Worm (Caenorhabditis elegans): ENCODE measurements around the gene Y49E10.29.

The Y49E10.29 gene

DNA sequence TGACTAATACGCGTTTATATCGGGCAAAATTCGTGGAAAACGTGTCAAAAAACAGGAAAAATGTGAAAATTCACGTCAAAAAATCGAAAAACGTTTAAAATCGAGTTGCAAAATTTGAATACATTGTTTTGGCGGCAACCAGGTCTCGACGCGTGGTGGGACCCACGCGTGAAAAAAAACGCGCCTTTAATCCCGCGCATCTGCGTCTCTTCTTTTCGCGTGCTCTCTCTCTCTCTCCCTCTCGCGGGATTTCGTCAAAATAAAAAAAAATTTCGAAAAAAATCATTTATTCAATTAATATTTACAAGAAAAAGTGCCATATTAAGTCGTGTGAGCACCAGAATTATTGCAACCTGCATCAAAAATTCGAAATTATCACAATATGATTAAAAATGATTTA, 15.7 kb upstream of the Y49E10.29 start, which contains the start of gene ani-1 (continued):
- no peak for TF ChIP-seq nhr-120 (GFP tag; IDR thresholded peaks at IDR 0.05)
- no peak for TF ChIP-seq ama-1 (optimal IDR thresholded peaks at IDR 0.05)
- TF ChIP-seq ama-1 (GFP tag; optimal IDR thresholded peaks at IDR 0.05): no peak
- peak; percentile 91 for TF ChIP-seq efl-1 (GFP tag; optimal IDR thresholded peaks at IDR 0.05)
- TF ChIP-seq ztf-18 (tag; optimal IDR thresholded peaks at IDR 0.05): no peak
- peak; percentile 97 for TF ChIP-seq hmg-1.2 (GFP tag; IDR thresholded peaks at IDR 0.05)
- peak; percentile 89 for TF ChIP-seq madf-3 (GFP tag; IDR thresholded peaks at IDR 0.05)
- TF ChIP-seq lir-1 (GFP tag; conservative IDR thresholded peaks at IDR 0.05): no peak; the same call in 1 of the 2 replicates
- no peak for TF ChIP-seq bed-1 (GFP tag; IDR thresholded peaks at IDR 0.05)
- TF ChIP-seq F57C9.4 (tag; optimal IDR thresholded peaks at IDR 0.05): no peak
- TF ChIP-seq ceh-100 (GFP tag; IDR thresholded peaks at IDR 0.05): peak; percentile 65; the same call in 1 of the 2 replicates
- TF ChIP-seq mxl-1 (tag; optimal IDR thresholded peaks at IDR 0.05): no peak
- peak; percentile 85 for TF ChIP-seq ceh-91 (GFP tag; IDR thresholded peaks at IDR 0.05)
- peak; percentile 38; the same call in 1 of the 2 replicates for TF ChIP-seq hsf-1 (GFP tag; IDR thresholded peaks at IDR 0.05)
- TF ChIP-seq nfyb-1 (GFP tag; IDR thresholded peaks at IDR 0.05): peak; percentile 65
- peak; percentile 57 for TF ChIP-seq lin-40 (tag; optimal IDR thresholded peaks at IDR 0.05)
- peak; percentile 84 for TF ChIP-seq D2030.7 (GFP tag; IDR thresholded peaks at IDR 0.05)
- TF ChIP-seq C06A6.2 (GFP tag; conservative IDR thresholded peaks at IDR 0.05): peak; percentile 32; the same call in 1 of the 2 replicates
- peak; percentile 73; the same call in 1 of the 2 replicates for TF ChIP-seq Y95B8A.8 (GFP tag; IDR thresholded peaks at IDR 0.05)
- TF ChIP-seq mcd-1 (GFP tag; IDR thresholded peaks at IDR 0.05): peak; percentile 83
- no peak for TF ChIP-seq egl-18 (GFP tag; IDR thresholded peaks at IDR 0.05)
- no peak for TF ChIP-seq attf-3 (GFP tag; conservative IDR thresholded peaks at IDR 0.05)
- no peak for TF ChIP-seq aptf-3 (GFP tag; IDR thresholded peaks at IDR 0.05)
- no peak for TF ChIP-seq ceh-58 (GFP tag; IDR thresholded peaks at IDR 0.05)
- TF ChIP-seq K11D2.4 (GFP tag; IDR thresholded peaks at IDR 0.05): peak; percentile 66; the same call in 1 of the 2 replicates
- TF ChIP-seq repo-1 (tag; optimal IDR thresholded peaks at IDR 0.05): no peak
- peak; percentile 80 for TF ChIP-seq B0019.2 (GFP tag; conservative IDR thresholded peaks at IDR 0.05)
- TF ChIP-seq egl-44 (GFP tag; IDR thresholded peaks at IDR 0.05): no peak
- TF ChIP-seq xnd-1 (tag; optimal IDR thresholded peaks at IDR 0.05): peak; percentile 72
- peak; percentile 87 for TF ChIP-seq dpl-1 (GFP tag; optimal IDR thresholded peaks at IDR 0.05)
- no peak for TF ChIP-seq sdz-38 (tag; optimal IDR thresholded peaks at IDR 0.05)
- TF ChIP-seq fkh-3 (tag; optimal IDR thresholded peaks at IDR 0.05): no peak
- no peak for TF ChIP-seq nhr-179 (tag; optimal IDR thresholded peaks at IDR 0.05)
- 0 out of 2 replicates have a peak, but pooled peaks have one; percentile 32 for TF ChIP-seq Y67H2A.10 (GFP tag; conservative IDR thresholded peaks at IDR 0.05)
- TF ChIP-seq madf-6 (GFP tag; IDR thresholded peaks at IDR 0.05): peak; percentile 93
- peak; percentile 52; the same call in 1 of the 2 replicates for TF ChIP-seq zfh-2 (GFP tag; conservative IDR thresholded peaks at IDR 0.05)
- TF ChIP-seq hrde-1 (tag; optimal IDR thresholded peaks at IDR 0.05; ENCODE audit: borderline replicate concordance): peak; percentile 9
- peak; percentile 32 for TF ChIP-seq F49E8.2 (tag; optimal IDR thresholded peaks at IDR 0.05; ENCODE audit: insufficient read depth)
- TF ChIP-seq snpc-1.1 (tag; optimal IDR thresholded peaks at IDR 0.05; ENCODE audit: insufficient read depth): peak; percentile 56
- TF ChIP-seq madf-8 (GFP tag; conservative IDR thresholded peaks at IDR 0.05): peak; percentile 82
- TF ChIP-seq B0336.3 (GFP tag; IDR thresholded peaks at IDR 0.05): peak; percentile 62
- TF ChIP-seq rcor-1 (GFP tag; IDR thresholded peaks at IDR 0.05): peak; percentile 84
